Worm (Caenorhabditis elegans) whole organism, L3 larva: ENCODE data around the gene D2085.7.

Experiments
- ama-1 ChIP-seq: fragments of 150-350 bp; optimal IDR thresholded peaks from 2 replicates; lab custom pipeline; 2018
- elt-3 ChIP-seq, 3 experiments: fragments of 150-350 bp in 1 of 3; sonication (generic microtip) in 2 of 3; optimal IDR thresholded peaks; 2 replicates in 2 of 3; 4 replicates in 1 of 3; lab custom pipeline; 2014 to 2017; ENCODE audit warnings: missing biosample characterization in 3 of 3, missing genetic modification characterization in 3 of 3
- lsy-12 ChIP-seq: sonication (generic microtip); optimal IDR thresholded peaks from 2 replicates; lab custom pipeline; 2016; ENCODE audit warnings: mild to moderate bottlenecking, missing genetic modification characterization, missing compliant biosample characterization
- nhr-76 ChIP-seq: fragments of 150-350 bp; sonication (generic microtip); optimal IDR thresholded peaks from 5 replicates; lab custom pipeline; 2014; ENCODE audit warnings: missing biosample characterization, missing genetic modification characterization
- pha-4 ChIP-seq: fragments of 150-350 bp; optimal IDR thresholded peaks from 2 replicates; lab custom pipeline; 2014; ENCODE audit warnings: missing biosample characterization, missing genetic modification reagents, missing genetic modification characterization

ce11 chrII:8679799-8680198 is 38.6 kb downstream of the D2085.7 start:
- TF ChIP-seq elt-3 (tag; optimal IDR thresholded peaks at IDR 0.05; lab: Kevin White, UChicago) (no peak), nhr-76 (no peak), ama-1 (lab: Kevin White, UChicago) (no peak), pha-4 (tag; lab: Kevin White, UChicago) (peak; percentile 24), lsy-12 (tag; lab: Kevin White, UChicago) (no peak)
